Worm (Caenorhabditis elegans) whole organism, L2 larva: ENCODE data around the gene Y32B12B.1.

Experiments
- C34F6.9 ChIP-seq: fragments of 150-350 bp; optimal IDR thresholded peaks from 2 replicates; lab custom pipeline; 2014; ENCODE audit warnings: missing biosample characterization, missing genetic modification characterization
- F13H6.1 ChIP-seq: sonication (generic microtip); optimal IDR thresholded peaks from 2 replicates; lab custom pipeline; 2016; ENCODE audit warnings: missing genetic modification characterization, missing compliant biosample characterization
- R02D3.7 ChIP-seq: fragments of 150-350 bp; optimal IDR thresholded peaks from 2 replicates; lab custom pipeline; 2014; ENCODE audit warnings: missing biosample characterization, missing genetic modification characterization
- Y55F3AM.14 ChIP-seq: fragments of 200-800 bp; sonication (Bioruptor generic); optimal IDR thresholded peaks from 2 replicates; lab custom pipeline; 2018; ENCODE audit warnings: mild to moderate bottlenecking, missing genetic modification characterization, missing compliant biosample characterization
- ZK546.5 ChIP-seq: sonication (generic microtip); optimal IDR thresholded peaks from 2 replicates; lab custom pipeline; 2017; ENCODE audit warnings: missing biosample characterization, missing genetic modification characterization
- aly-2 ChIP-seq: fragments of 150-350 bp; optimal IDR thresholded peaks from 2 replicates; lab custom pipeline; 2014; ENCODE audit warnings: missing biosample characterization, missing genetic modification characterization
- ama-1 ChIP-seq: fragments of 150-350 bp; optimal IDR thresholded peaks from 2 replicates; lab custom pipeline; 2018; ENCODE audit warnings: inconsistent platforms
- blmp-1 ChIP-seq: sonication (generic microtip); optimal IDR thresholded peaks from 2 replicates; lab custom pipeline; 2017; ENCODE audit warnings: missing genetic modification characterization, mild to moderate bottlenecking, missing compliant biosample characterization, antibody characterized with exemption, moderate library complexity; ENCODE audit not compliant: insufficient read depth
- ceh-82 ChIP-seq: fragments of 150-350 bp; optimal IDR thresholded peaks from 2 replicates; lab custom pipeline; 2014; ENCODE audit warnings: missing biosample characterization, missing genetic modification characterization
- dmd-4 ChIP-seq: sonication (generic microtip); optimal IDR thresholded peaks from 2 replicates; lab custom pipeline; 2017; ENCODE audit warnings: missing biosample characterization, missing genetic modification characterization
- egl-27 ChIP-seq: sonication (generic microtip); optimal IDR thresholded peaks from 3 replicates; lab custom pipeline; 2017; ENCODE audit warnings: missing biosample characterization, missing genetic modification reagents, missing genetic modification characterization
- elt-3 ChIP-seq: sonication (generic microtip); optimal IDR thresholded peaks from 2 replicates; lab custom pipeline; 2017; ENCODE audit warnings: missing biosample characterization, missing genetic modification characterization
- fos-1 ChIP-seq: fragments of 150-350 bp; optimal IDR thresholded peaks from 2 replicates; lab custom pipeline; 2014; ENCODE audit warnings: missing biosample characterization, missing genetic modification characterization
- gmeb-1 ChIP-seq: fragments of 150-350 bp; optimal IDR thresholded peaks from 2 replicates; lab custom pipeline; 2014; ENCODE audit warnings: missing biosample characterization, missing genetic modification characterization
- lin-11 ChIP-seq: fragments of 150-350 bp; sonication (generic microtip); optimal IDR thresholded peaks from 2 replicates; lab custom pipeline; 2014; ENCODE audit warnings: missing biosample characterization, missing genetic modification characterization, inconsistent platforms, mixed read lengths
- lin-13 ChIP-seq: fragments of 150-350 bp; optimal IDR thresholded peaks from 2 replicates; lab custom pipeline; 2014; ENCODE audit warnings: missing biosample characterization, missing genetic modification reagents, missing genetic modification characterization
- lsy-2 ChIP-seq, 2 experiments: fragments of 150-350 bp in 1 of 2; sonication (generic microtip) in 1 of 2; optimal IDR thresholded peaks; 2 replicates each; lab custom pipeline; 2014 to 2017; ENCODE audit warnings: missing biosample characterization in 2 of 2, missing genetic modification characterization in 2 of 2
- mab-5 ChIP-seq: fragments of 150-350 bp; optimal IDR thresholded peaks from 2 replicates; lab custom pipeline; 2014; ENCODE audit warnings: missing biosample characterization, missing genetic modification characterization
- mbf-1 ChIP-seq: sonication (generic microtip); optimal IDR thresholded peaks from 2 replicates; lab custom pipeline; 2017; ENCODE audit warnings: missing biosample characterization, missing genetic modification characterization
- mdl-1 ChIP-seq, 2 experiments: fragments of 150-350 bp in 1 of 2; sonication (generic microtip) in 1 of 2; optimal IDR thresholded peaks; 2 replicates each; lab custom pipeline; 2017; ENCODE audit warnings: missing biosample characterization in 2 of 2, missing genetic modification characterization in 2 of 2
- nhr-10 ChIP-seq: sonication (generic microtip); optimal IDR thresholded peaks from 2 replicates; lab custom pipeline; 2017; ENCODE audit warnings: missing biosample characterization, missing genetic modification characterization
- nhr-11 ChIP-seq: fragments of 150-350 bp; optimal IDR thresholded peaks from 2 replicates; lab custom pipeline; 2014; ENCODE audit warnings: missing biosample characterization, missing genetic modification characterization
- nhr-12 ChIP-seq: fragments of 150-350 bp; optimal IDR thresholded peaks from 2 replicates; lab custom pipeline; 2014; ENCODE audit warnings: missing biosample characterization, missing genetic modification characterization
- nhr-129 ChIP-seq: fragments of 150-350 bp; optimal IDR thresholded peaks from 2 replicates; lab custom pipeline; 2014; ENCODE audit warnings: missing biosample characterization, missing genetic modification characterization
- nhr-23 ChIP-seq: fragments of 150-350 bp; optimal IDR thresholded peaks from 2 replicates; lab custom pipeline; 2014; ENCODE audit warnings: missing biosample characterization, missing genetic modification reagents, missing genetic modification characterization
- nhr-237 ChIP-seq: fragments of 150-350 bp; optimal IDR thresholded peaks from 2 replicates; lab custom pipeline; 2014; ENCODE audit warnings: missing biosample characterization, missing genetic modification characterization
- nhr-6 ChIP-seq: fragments of 150-350 bp; optimal IDR thresholded peaks from 2 replicates; lab custom pipeline; 2014; ENCODE audit warnings: missing biosample characterization, missing genetic modification characterization
- peb-1 ChIP-seq: fragments of 150-350 bp; optimal IDR thresholded peaks from 2 replicates; lab custom pipeline; 2014; ENCODE audit warnings: missing biosample characterization, missing genetic modification characterization
- sem-4 ChIP-seq: fragments of 150-350 bp; optimal IDR thresholded peaks from 2 replicates; lab custom pipeline; 2014; ENCODE audit warnings: missing biosample characterization, missing genetic modification reagents, missing genetic modification characterization
- skn-1 ChIP-seq: sonication (generic microtip); optimal IDR thresholded peaks from 2 replicates; lab custom pipeline; 2017; ENCODE audit warnings: missing biosample characterization, missing genetic modification characterization
- sma-3 ChIP-seq: sonication (generic microtip); optimal IDR thresholded peaks from 2 replicates; lab custom pipeline; 2016; ENCODE audit warnings: missing genetic modification reagents, missing genetic modification characterization, missing compliant biosample characterization
- sma-9 ChIP-seq, 2 experiments: fragments of 150-350 bp in 1 of 2; sonication (generic microtip) in 1 of 2; optimal IDR thresholded peaks; 2 replicates each; lab custom pipeline; 2014 to 2016; ENCODE audit warnings: missing genetic modification characterization in 2 of 2, mild to moderate bottlenecking in 1 of 2, missing biosample characterization in 1 of 2, missing compliant biosample characterization in 1 of 2, missing genetic modification reagents in 1 of 2, moderate library complexity in 1 of 2
- snpc-4 ChIP-seq: fragments of 150-350 bp; optimal IDR thresholded peaks from 2 replicates; lab custom pipeline; 2014; ENCODE audit warnings: missing biosample characterization, missing genetic modification characterization
- unc-55 ChIP-seq: fragments of 150-350 bp; sonication (generic microtip); optimal IDR thresholded peaks from 3 replicates; lab custom pipeline; 2014; ENCODE audit warnings: missing biosample characterization, missing genetic modification reagents, missing genetic modification characterization
- zag-1 ChIP-seq: fragments of 150-350 bp; optimal IDR thresholded peaks from 2 replicates; lab custom pipeline; 2014; ENCODE audit warnings: missing biosample characterization, missing genetic modification characterization
- ztf-1 ChIP-seq: fragments of 200-800 bp; sonication (Bioruptor generic); conservative IDR thresholded peaks from 2 replicates; pipeline ENCODE4 v1.3.6; 2022; ENCODE audit warnings: missing genetic modification characterization, missing compliant biosample characterization
- ztf-11 ChIP-seq: sonication (generic microtip); optimal IDR thresholded peaks from 2 replicates; lab custom pipeline; 2017; ENCODE audit warnings: missing biosample characterization, missing genetic modification characterization

Gene Y32B12B.1

ce11 chrV:16537908-16538446 lies 1.2 kb downstream of the Y32B12B.1 start, which contains the start of gene Y32B12B.2:
Gene Y32B12B.2, plus strand, starts transcription at chrV:16538396.
- TF ChIP-seq lin-13 (GFP tag; lab: Kevin White, UChicago) (no peak), nhr-129 (peak; percentile 3), gmeb-1 (tag; lab: Kevin White, UChicago) (peak; percentile 72), nhr-23 (tag; lab: Kevin White, UChicago) (no peak), mdl-1 (tag; optimal IDR thresholded peaks at IDR 0.05; lab: Kevin White, UChicago) (peak in 1 of 2 experiments; percentile 36), lsy-2 (tag; optimal IDR thresholded peaks at IDR 0.05; lab: Kevin White, UChicago) (peak; percentile 90 to 97), unc-55 (GFP tag; lab: Kevin White, UChicago) (peak; percentile 80), skn-1 (tag; lab: Kevin White, UChicago) (no peak), sma-3 (peak; percentile 12), nhr-237 (tag; lab: Kevin White, UChicago) (no peak), sem-4 (tag; lab: Kevin White, UChicago) (no peak), C34F6.9 (tag; lab: Kevin White, UChicago) (peak; percentile 44), Y55F3AM.14 (no peak), snpc-4 (tag; lab: Kevin White, UChicago) (no peak), fos-1 (no peak)

- TF ChIP-seq egl-27, result no peak
- no peak for TF ChIP-seq ama-1 (lab: Kevin White, UChicago)
- no peak for TF ChIP-seq nhr-10 (tag; lab: Kevin White, UChicago)
- no peak for TF ChIP-seq zag-1 (tag; lab: Kevin White, UChicago)
- no peak for TF ChIP-seq aly-2
- no peak for TF ChIP-seq R02D3.7 (tag; lab: Kevin White, UChicago)
- no peak for TF ChIP-seq fos-1
Observed at ce11 chrV:16539666-16540065, 2.9 kb downstream of the Y32B12B.1 start.

ce11 chrV:16540657-16541056 lies 3.9 kb downstream of the Y32B12B.1 start:
- TF ChIP-seq mab-5 (tag; lab: Kevin White, UChicago) (no peak), unc-55 (GFP tag; lab: Kevin White, UChicago) (no peak), lin-13 (GFP tag; lab: Kevin White, UChicago) (no peak), ama-1 (lab: Kevin White, UChicago) (no peak), F13H6.1 (tag; lab: Kevin White, UChicago) (no peak), snpc-4 (tag; lab: Kevin White, UChicago) (no peak), mdl-1 (tag; optimal IDR thresholded peaks at IDR 0.05; lab: Kevin White, UChicago) (no peak), lsy-2 (tag; optimal IDR thresholded peaks at IDR 0.05; lab: Kevin White, UChicago) (no peak), ZK546.5 (no peak), blmp-1 (no peak), sma-9 (GFP tag; optimal IDR thresholded peaks at IDR 0.05; lab: Kevin White, UChicago) (no peak), sma-9 (tag; optimal IDR thresholded peaks at IDR 0.05; lab: Kevin White, UChicago) (no peak), egl-27 (no peak), mbf-1 (tag; lab: Kevin White, UChicago) (no peak), sma-3 (no peak), nhr-12 (tag; lab: Kevin White, UChicago) (no peak), ztf-1 (no peak)

DNA sequence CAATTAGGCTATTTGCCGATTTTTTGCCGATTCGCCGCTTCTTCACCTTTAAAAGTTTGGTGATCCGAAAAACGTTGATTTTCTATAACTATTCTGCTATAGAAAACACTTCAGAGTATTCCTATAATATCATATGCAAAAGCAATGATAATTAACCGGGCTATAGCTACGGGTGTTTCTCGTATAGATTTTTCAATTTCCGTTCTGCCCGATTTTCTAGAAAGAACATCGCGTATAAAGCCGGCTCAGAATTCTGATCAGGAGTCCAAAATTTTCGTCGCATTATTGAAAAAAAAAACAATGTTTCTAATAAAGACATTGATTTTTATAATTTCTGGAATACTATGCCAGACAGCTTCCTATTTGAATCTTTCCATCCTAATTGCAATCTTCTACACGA lies 13.9 kb downstream of the Y32B12B.1 start, which contains the start of gene srbc-65:
Gene srbc-65 (plus strand): TSS at position 301 of the 400 bp plus-strand sequence.
- TF ChIP-seq gmeb-1 (tag; lab: Kevin White, UChicago), result no peak
- TF ChIP-seq zag-1 (tag; lab: Kevin White, UChicago), result no peak
- TF ChIP-seq sma-9 (GFP tag; optimal IDR thresholded peaks at IDR 0.05; lab: Kevin White, UChicago), result no peak
- no peak for TF ChIP-seq sma-9 (tag; optimal IDR thresholded peaks at IDR 0.05; lab: Kevin White, UChicago)
- no peak for TF ChIP-seq sem-4 (tag; lab: Kevin White, UChicago)
- TF ChIP-seq sma-3, result no peak
- TF ChIP-seq F13H6.1 (tag; lab: Kevin White, UChicago), result no peak
- no peak for TF ChIP-seq elt-3
- TF ChIP-seq lin-11 (tag; lab: Kevin White, UChicago), result no peak
- no peak for TF ChIP-seq nhr-11 (tag; lab: Kevin White, UChicago)
- TF ChIP-seq ztf-11, result no peak
- no peak for TF ChIP-seq dmd-4 (tag; lab: Kevin White, UChicago)
- no peak for TF ChIP-seq mab-5 (tag; lab: Kevin White, UChicago)
- TF ChIP-seq C34F6.9 (tag; lab: Kevin White, UChicago), result no peak
- TF ChIP-seq peb-1 (tag; lab: Kevin White, UChicago), result no peak
- TF ChIP-seq ama-1 (lab: Kevin White, UChicago), result no peak
- TF ChIP-seq nhr-6 (tag; lab: Kevin White, UChicago), result no peak
- TF ChIP-seq ceh-82 (tag; lab: Kevin White, UChicago), result no peak
- no peak for TF ChIP-seq nhr-10 (tag; lab: Kevin White, UChicago)
